Worm (Caenorhabditis elegans) whole organism, late embryonic: ENCODE data around the gene jnk-1.

Experiments
- ama-1 ChIP-seq: fragments of 150-350 bp; optimal IDR thresholded peaks from 2 replicates; lab custom pipeline; 2014
- ceh-18 ChIP-seq: sonication (generic microtip); optimal IDR thresholded peaks from 2 replicates; lab custom pipeline; 2016; ENCODE audit warnings: missing genetic modification characterization, missing compliant biosample characterization
- ceh-6 ChIP-seq: fragments of 200-800 bp; sonication (Bioruptor generic); optimal IDR thresholded peaks from 2 replicates; lab custom pipeline; 2018; ENCODE audit warnings: mild to moderate bottlenecking, missing genetic modification characterization, missing compliant biosample characterization
- ceh-9 ChIP-seq: sonication (generic microtip); optimal IDR thresholded peaks from 2 replicates; lab custom pipeline; 2016; ENCODE audit warnings: mild to moderate bottlenecking, missing genetic modification characterization, inconsistent platforms, missing compliant biosample characterization
- ets-4 ChIP-seq: sonication (generic microtip); optimal IDR thresholded peaks from 2 replicates; lab custom pipeline; 2016; ENCODE audit warnings: missing genetic modification characterization, missing compliant biosample characterization
- fkh-10 ChIP-seq: fragments of 150-350 bp; optimal IDR thresholded peaks from 2 replicates; lab custom pipeline; 2014; ENCODE audit warnings: missing biosample characterization, missing genetic modification reagents, missing genetic modification characterization
- fkh-6 ChIP-seq: sonication (generic microtip); optimal IDR thresholded peaks from 2 replicates; lab custom pipeline; 2016; ENCODE audit warnings: missing genetic modification characterization, missing compliant biosample characterization
- hlh-6 ChIP-seq: sonication (generic microtip); optimal IDR thresholded peaks from 2 replicates; lab custom pipeline; 2016; ENCODE audit warnings: missing genotype, missing genetic modification characterization, missing compliant biosample characterization
- lim-6 ChIP-seq: sonication (generic microtip); optimal IDR thresholded peaks from 2 replicates; lab custom pipeline; 2016; ENCODE audit warnings: missing genetic modification characterization, missing compliant biosample characterization
- pag-3 ChIP-seq: sonication (generic microtip); optimal IDR thresholded peaks from 2 replicates; lab custom pipeline; 2016; ENCODE audit warnings: missing compliant biosample characterization, missing genetic modification characterization, borderline replicate concordance
- tbx-2 ChIP-seq: sonication (generic microtip); optimal IDR thresholded peaks from 2 replicates; lab custom pipeline; 2016; ENCODE audit warnings: missing genetic modification characterization, missing compliant biosample characterization

DNA sequence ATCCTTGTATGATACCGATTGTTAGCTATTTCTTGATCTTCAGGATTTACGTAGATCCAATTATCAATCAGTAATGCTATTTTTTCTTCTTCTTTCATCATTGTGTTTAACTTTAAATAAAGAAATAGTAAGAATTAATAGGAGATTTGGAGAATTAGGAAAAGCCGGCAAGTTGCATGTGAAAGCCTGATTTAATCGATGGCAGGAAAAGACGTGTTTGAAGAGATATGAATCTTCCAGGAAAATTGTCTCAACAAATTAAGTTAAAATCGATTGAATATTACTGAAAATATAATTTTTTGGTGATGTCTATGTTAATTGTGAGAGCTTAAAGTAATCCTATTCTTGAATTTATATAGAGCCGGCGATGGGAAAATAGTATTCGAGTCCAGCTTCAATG is 13.8 kb downstream of the jnk-1 start, which contains the start of gene ZK381.62:
- TF ChIP-seq tbx-2 (no peak), ceh-6 (no peak), pag-3 (tag; lab: Kevin White, UChicago) (no peak), lim-6 (tag; lab: Kevin White, UChicago) (no peak), hlh-6 (tag; lab: Kevin White, UChicago) (no peak), ceh-18 (no peak), fkh-6 (tag; lab: Kevin White, UChicago) (no peak), ceh-9 (tag; lab: Kevin White, UChicago) (no peak), ama-1 (lab: Kevin White, UChicago) (no peak), ets-4 (tag; lab: Kevin White, UChicago) (no peak), fkh-10 (GFP tag; lab: Kevin White, UChicago) (no peak)
